Fruit fly (Drosophila melanogaster): ENCODE measurements around the gene CG42637.
A peak's percentile ranks its signal among the peaks of the same experiment; 100 is the strongest.

The CG42637 gene

dm6 chr3L:19674317-19674716 lies 119.1 kb downstream of the CG42637 start (continued):
- TF ChIP-seq CG7556 (GFP tag; optimal IDR thresholded peaks at IDR 0.05) = no peak
- TF ChIP-seq lmd (GFP tag; IDR thresholded peaks at IDR 0.05) = peak; percentile 9; the same call in 1 of the 2 replicates
- TF ChIP-seq Rfx (GFP tag; IDR thresholded peaks at IDR 0.05) = no peak
- TF ChIP-seq Ets65A (GFP tag) = peak; percentile 92
- no peak for TF ChIP-seq CG4854 (GFP tag; optimal IDR thresholded peaks at IDR 0.05)
- TF ChIP-seq ttk (GFP tag; IDR thresholded peaks at IDR 0.05) = no peak
- peak; percentile 7 for TF ChIP-seq Six4 (GFP tag; optimal IDR thresholded peaks at IDR 0.05)
- TF ChIP-seq sr (GFP tag; IDR thresholded peaks at IDR 0.05) = no peak
- no peak for TF ChIP-seq CHES-1-like (GFP tag; optimal IDR thresholded peaks at IDR 0.05)
- peak; percentile 22 for TF ChIP-seq Chrac-16 (GFP tag; optimal IDR thresholded peaks at IDR 0.05)
- TF ChIP-seq CG2875 (GFP tag; optimal IDR thresholded peaks at IDR 0.05) = no peak
- TF ChIP-seq disco-r (GFP tag; optimal IDR thresholded peaks at IDR 0.05) = no peak
- peak; percentile 19 to 34 for TF ChIP-seq chif (GFP tag; optimal IDR thresholded peaks at IDR 0.05)
- no peak for TF ChIP-seq Doc3 (GFP tag; IDR thresholded peaks at IDR 0.05; ENCODE audit: partially characterized antibody)
- no peak for TF ChIP-seq Dad (GFP tag; optimal IDR thresholded peaks at IDR 0.05)
- TF ChIP-seq CG11723 (GFP tag; optimal IDR thresholded peaks at IDR 0.05) = no peak
- TF ChIP-seq esg (GFP tag; conservative IDR thresholded peaks at IDR 0.05) = no peak; the same call in 1 of the 2 replicates
- TF ChIP-seq crol (GFP tag; IDR thresholded peaks at IDR 0.05) = 0 out of 2 replicates have a peak, but pooled peaks have one; percentile 26
- no peak for TF ChIP-seq mirr (GFP tag; optimal IDR thresholded peaks at IDR 0.05)
- no peak for TF ChIP-seq Bdp1 (GFP tag; optimal IDR thresholded peaks at IDR 0.05)
- TF ChIP-seq CG14050 (GFP tag; IDR thresholded peaks at IDR 0.05) = no peak
- no peak for TF ChIP-seq caup (GFP tag; optimal IDR thresholded peaks at IDR 0.05; ENCODE audit: severe bottlenecking)
- TF ChIP-seq seq (GFP tag; IDR thresholded peaks at IDR 0.05) = no peak
- TF ChIP-seq Vsx1 (GFP tag; optimal IDR thresholded peaks at IDR 0.05) = no peak
- no peak for TF ChIP-seq CG6689 (GFP tag; IDR thresholded peaks at IDR 0.05)
- TF ChIP-seq Oli (tag; optimal IDR thresholded peaks at IDR 0.05) = peak; percentile 20
- TF ChIP-seq CG13624 (GFP tag; optimal IDR thresholded peaks at IDR 0.05) = no peak
- no peak for TF ChIP-seq Camta (GFP tag; optimal IDR thresholded peaks at IDR 0.05)
- no peak for TF ChIP-seq luna (GFP tag; optimal IDR thresholded peaks at IDR 0.05)
- TF ChIP-seq Side (GFP tag; optimal IDR thresholded peaks at IDR 0.05) = no peak
- TF ChIP-seq B-H2 (GFP tag; optimal IDR thresholded peaks at IDR 0.05) = no peak
- no peak for TF ChIP-seq H15 (GFP tag; IDR thresholded peaks at IDR 0.05)
- no peak for TF ChIP-seq CG18476 (GFP tag; optimal IDR thresholded peaks at IDR 0.05)
- TF ChIP-seq CG11398 (GFP tag; optimal IDR thresholded peaks at IDR 0.05) = no peak
- no peak for TF ChIP-seq Dll (GFP tag; IDR thresholded peaks at IDR 0.05; ENCODE audit: partially characterized antibody)
- TF ChIP-seq CG5953 (GFP tag; IDR thresholded peaks at IDR 0.05) = 0 out of 2 replicates have a peak, but pooled peaks have one; percentile 25
- TF ChIP-seq HLH54F (GFP tag; optimal IDR thresholded peaks at IDR 0.05) = no peak
- no peak for TF ChIP-seq nau (GFP tag; optimal IDR thresholded peaks at IDR 0.05)
- TF ChIP-seq CG7357 (GFP tag; IDR thresholded peaks at IDR 0.05) = no peak
- TF ChIP-seq hbn (GFP tag; IDR thresholded peaks at IDR 0.05; ENCODE audit: partially characterized antibody) = no peak
- no peak for TF ChIP-seq Lpt (GFP tag; optimal IDR thresholded peaks at IDR 0.05)
- TF ChIP-seq bcd (GFP tag; optimal IDR thresholded peaks at IDR 0.05) = peak; percentile 11
- peak; percentile 21 for TF ChIP-seq CG2202 (tag; optimal IDR thresholded peaks at IDR 0.05)
- TF ChIP-seq kay (GFP tag; optimal IDR thresholded peaks at IDR 0.05) = no peak
- TF ChIP-seq tll (GFP tag; optimal IDR thresholded peaks at IDR 0.05) = no peak
- peak; percentile 40 for TF ChIP-seq Xbp1 (GFP tag; optimal IDR thresholded peaks at IDR 0.05)
- peak; percentile 23 for TF ChIP-seq CoRest (tag; optimal IDR thresholded peaks at IDR 0.05)
- no peak for TF ChIP-seq amos (GFP tag; IDR thresholded peaks at IDR 0.05; ENCODE audit: partially characterized antibody)
- TF ChIP-seq CG11456 (GFP tag; IDR thresholded peaks at IDR 0.05) = no peak
- no peak for TF ChIP-seq cwo (GFP tag; optimal IDR thresholded peaks at IDR 0.05)
- no peak for TF ChIP-seq slp2 (GFP tag; optimal IDR thresholded peaks at IDR 0.05)
- TF ChIP-seq aop (GFP tag; IDR thresholded peaks at IDR 0.05) = no peak
